Worm (Caenorhabditis elegans): ENCODE results near the gene ZK180.8.
A peak's percentile ranks its signal among the peaks of the same experiment; 100 is the strongest.

Gene ZK180.8

ce11 chrIV:4469055-4469454 lies 42.5 kb downstream of the ZK180.8 start (continued):
- TF ChIP-seq gei-17 (GFP tag; optimal IDR thresholded peaks at IDR 0.05) (no peak), nfya-2 (GFP tag; IDR thresholded peaks at IDR 0.05) (no peak)

- TF ChIP-seq nhr-90 (tag; optimal IDR thresholded peaks at IDR 0.05) (peak; percentile 65), sptf-2 (GFP tag; optimal IDR thresholded peaks at IDR 0.05) (no peak), hsf-1 (GFP tag; IDR thresholded peaks at IDR 0.05) (peak; percentile 53), athp-1 (tag; optimal IDR thresholded peaks at IDR 0.05) (peak; percentile 75), lin-26 (GFP tag; IDR thresholded peaks at IDR 0.05) (no peak; the same call in 1 of the 2 replicates), atf-7 (tag; optimal IDR thresholded peaks at IDR 0.05) (peak; percentile 31), cebp-1 (GFP tag; IDR thresholded peaks at IDR 0.05) (peak; percentile 42; the same call in 1 of the 2 replicates), cebp-1 (tag; optimal IDR thresholded peaks at IDR 0.05) (peak; percentile 81), ztf-26 (tag; optimal IDR thresholded peaks at IDR 0.05) (peak; percentile 82), egrh-3 (GFP tag; IDR thresholded peaks at IDR 0.05) (peak; percentile 55), mxl-1 (tag; optimal IDR thresholded peaks at IDR 0.05) (no peak), T26A5.8 (tag; optimal IDR thresholded peaks at IDR 0.05) (no peak), Y53F4B.3 (GFP tag; IDR thresholded peaks at IDR 0.05) (no peak), rec-8 (tag; optimal IDR thresholded peaks at IDR 0.05) (peak; percentile 27 to 60), Y56A3A.18 (GFP tag; IDR thresholded peaks at IDR 0.05) (no peak; the same call in 1 of the 2 replicates), B0035.1 (tag; optimal IDR thresholded peaks at IDR 0.05) (peak; percentile 82), ceh-27 (GFP tag; optimal IDR thresholded peaks at IDR 0.05) (peak; percentile 38), unc-130 (GFP tag; optimal IDR thresholded peaks at IDR 0.05) (no peak), hmg-20 (GFP tag; IDR thresholded peaks at IDR 0.05) (no peak), aptf-3 (GFP tag; IDR thresholded peaks at IDR 0.05) (no peak), F33H1.4 (GFP tag; IDR thresholded peaks at IDR 0.05) (peak; percentile 85), lin-35 (GFP tag; optimal IDR thresholded peaks at IDR 0.05) (peak in 2 of 3 experiments; percentile 53 to 73), akir-1 (GFP tag; optimal IDR thresholded peaks at IDR 0.05) (no peak), F22D6.2 (tag; optimal IDR thresholded peaks at IDR 0.05) (peak; percentile 16), lsy-27 (tag; optimal IDR thresholded peaks at IDR 0.05; ENCODE audit: borderline replicate concordance, insufficient read depth) (no peak), F10E7.11 (tag; optimal IDR thresholded peaks at IDR 0.05) (no peak), ztf-28 (GFP tag; IDR thresholded peaks at IDR 0.05) (no peak), tbx-9 (tag; optimal IDR thresholded peaks at IDR 0.05; ENCODE audit: borderline replicate concordance) (no peak), zim-3 (tag; optimal IDR thresholded peaks at IDR 0.05) (no peak), sdz-38 (tag; optimal IDR thresholded peaks at IDR 0.05) (no peak), aptf-2 (GFP tag; conservative IDR thresholded peaks at IDR 0.05) (no peak), efl-1 (GFP tag; optimal IDR thresholded peaks at IDR 0.05) (peak; percentile 34), F57A8.1 (GFP tag; optimal IDR thresholded peaks at IDR 0.05) (no peak), mel-28 (tag; optimal IDR thresholded peaks at IDR 0.05; ENCODE audit: borderline replicate concordance) (no peak), ztf-6 (GFP tag; IDR thresholded peaks at IDR 0.05) (no peak; the same call in 1 of the 2 replicates), lin-54 (GFP tag; optimal IDR thresholded peaks at IDR 0.05) (peak; percentile 54), unc-62 (GFP tag; optimal IDR thresholded peaks at IDR 0.05) (no peak), F39B2.1 (GFP tag; IDR thresholded peaks at IDR 0.05) (no peak), hlh-26 (GFP tag; conservative IDR thresholded peaks at IDR 0.05) (no peak), ceh-40 (GFP tag; IDR thresholded peaks at IDR 0.05) (no peak), him-1 (tag; optimal IDR thresholded peaks at IDR 0.05) (peak; percentile 48), nhr-120 (GFP tag; IDR thresholded peaks at IDR 0.05) (no peak; the same call in 1 of the 2 replicates), gei-17 (GFP tag; optimal IDR thresholded peaks at IDR 0.05) (no peak), lag-1 (GFP tag; IDR thresholded peaks at IDR 0.05) (no peak), K12H6.12 (tag; optimal IDR thresholded peaks at IDR 0.05) (peak; percentile 41)
Observed at ce11 chrIV:4468046-4468727, 43.3 kb downstream of the ZK180.8 start.

Data from whole organism, young adult.